Worm (Caenorhabditis elegans) whole organism, L1 larva: ENCODE measurements around the gene egl-23.

Experiments used
- C16A3.4 ChIP-seq: fragments of 150-350 bp; optimal IDR thresholded peaks from 2 replicates; lab custom pipeline; 2014; ENCODE audit warnings: missing biosample characterization, missing genetic modification characterization
- F16B12.6 ChIP-seq: fragments of 150-350 bp; optimal IDR thresholded peaks from 2 replicates; lab custom pipeline; 2014; ENCODE audit warnings: missing biosample characterization, missing genetic modification characterization
- aha-1 ChIP-seq: fragments of 150-350 bp; optimal IDR thresholded peaks from 2 replicates; lab custom pipeline; 2014; ENCODE audit warnings: missing biosample characterization, missing genetic modification characterization
- alr-1 ChIP-seq: fragments of 200-800 bp; sonication (Bioruptor generic); optimal IDR thresholded peaks from 2 replicates; lab custom pipeline; 2018; ENCODE audit warnings: borderline replicate concordance, mild to moderate bottlenecking, missing genetic modification characterization, missing compliant biosample characterization
- ama-1 ChIP-seq: fragments of 150-350 bp; optimal IDR thresholded peaks from 2 replicates; lab custom pipeline; 2014
- ceh-8 ChIP-seq: fragments of 200-800 bp; sonication (Bioruptor generic); optimal IDR thresholded peaks from 2 replicates; lab custom pipeline; 2018; ENCODE audit warnings: mild to moderate bottlenecking, missing genetic modification characterization, moderate library complexity, missing compliant biosample characterization
- ceh-82 ChIP-seq, 3 experiments: fragments of 150-350 bp in 1 of 3; sonication (generic microtip) in 2 of 3; optimal IDR thresholded peaks; 2 replicates each; lab custom pipeline; 2014 to 2017; ENCODE audit warnings: missing biosample characterization in 3 of 3, missing genetic modification characterization in 3 of 3
- dpl-1 ChIP-seq, 3 experiments: fragments of 150-350 bp in 2 of 3; sonication (generic microtip) in 1 of 3; optimal IDR thresholded peaks; 2 replicates each; lab custom pipeline; 2014 to 2017; ENCODE audit warnings: missing biosample characterization in 3 of 3, missing genetic modification characterization in 3 of 3, missing genetic modification reagents in 3 of 3
- efl-1 ChIP-seq, 4 experiments: fragments of 150-350 bp; optimal IDR thresholded peaks in 3 of 4; peaks in 1 of 4; 1 replicate in 1 of 4; 2 replicates in 3 of 4; lab custom pipeline; 2014; ENCODE audit warnings: missing biosample characterization in 2 of 4, missing genetic modification characterization in 2 of 4, missing genetic modification reagents in 2 of 4
- efl-3 ChIP-seq: fragments of 200-800 bp; sonication (Bioruptor generic); optimal IDR thresholded peaks from 2 replicates; lab custom pipeline; 2018; ENCODE audit warnings: mild to moderate bottlenecking, missing genetic modification characterization, missing compliant biosample characterization
- egl-13 ChIP-seq: sonication (generic microtip); optimal IDR thresholded peaks from 2 replicates; lab custom pipeline; 2016; ENCODE audit warnings: missing genotype, missing genetic modification reagents, missing genetic modification characterization, missing compliant biosample characterization
- elt-2 ChIP-seq: sonication (generic microtip); optimal IDR thresholded peaks from 2 replicates; lab custom pipeline; 2016; ENCODE audit warnings: missing genetic modification characterization, mild to moderate bottlenecking, inconsistent platforms, missing compliant biosample characterization, missing genetic modification reagents
- fkh-10 ChIP-seq: sonication (generic microtip); optimal IDR thresholded peaks from 2 replicates; lab custom pipeline; 2017; ENCODE audit warnings: missing biosample characterization, missing genetic modification reagents, missing genetic modification characterization
- fkh-4 ChIP-seq: sonication (generic microtip); optimal IDR thresholded peaks from 2 replicates; lab custom pipeline; 2016; ENCODE audit warnings: missing compliant biosample characterization, missing genetic modification characterization, borderline replicate concordance
- fkh-8 ChIP-seq: sonication (generic microtip); optimal IDR thresholded peaks from 2 replicates; lab custom pipeline; 2016; ENCODE audit warnings: mild to moderate bottlenecking, missing genetic modification characterization, missing compliant biosample characterization
- fos-1 ChIP-seq: fragments of 150-350 bp; optimal IDR thresholded peaks from 2 replicates; lab custom pipeline; 2014; ENCODE audit warnings: missing biosample characterization, missing genetic modification characterization
- grh-1 ChIP-seq: fragments of 200-800 bp; sonication (Bioruptor generic); IDR thresholded peaks from 2 replicates; pipeline ENCODE4 v1.3.6; 2022; ENCODE audit warnings: missing genetic modification reagents, missing genetic modification characterization, missing compliant biosample characterization
- hlh-4 ChIP-seq: sonication (generic microtip); optimal IDR thresholded peaks from 2 replicates; lab custom pipeline; 2016; ENCODE audit warnings: mild to moderate bottlenecking, missing genetic modification characterization, missing compliant biosample characterization
- hpl-2 ChIP-seq: fragments of 150-350 bp; optimal IDR thresholded peaks from 2 replicates; lab custom pipeline; 2014; ENCODE audit warnings: missing biosample characterization, missing genetic modification reagents, missing genetic modification characterization
- irx-1 ChIP-seq: sonication (generic microtip); optimal IDR thresholded peaks from 2 replicates; lab custom pipeline; 2016; ENCODE audit warnings: missing genetic modification characterization, missing compliant biosample characterization
- isw-1 ChIP-seq: fragments of 200-800 bp; sonication (Bioruptor generic); IDR thresholded peaks from 2 replicates; pipeline ENCODE4 v1.3.6; 2022; ENCODE audit warnings: missing genetic modification characterization, missing compliant biosample characterization
- lin-14 ChIP-seq: fragments of 200-800 bp; sonication (Bioruptor generic); optimal IDR thresholded peaks from 2 replicates; lab custom pipeline; 2018; ENCODE audit warnings: mild to moderate bottlenecking, missing genetic modification characterization, moderate library complexity, missing compliant biosample characterization
- lin-35 ChIP-seq, 2 experiments: fragments of 150-350 bp; optimal IDR thresholded peaks; 2 replicates each; lab custom pipeline; 2014; ENCODE audit warnings: missing biosample characterization in 2 of 2, missing genetic modification characterization in 2 of 2, missing genetic modification reagents in 2 of 2
- lin-39 ChIP-seq: fragments of 150-350 bp; optimal IDR thresholded peaks from 2 replicates; lab custom pipeline; 2014; ENCODE audit warnings: missing biosample characterization, missing genetic modification reagents, missing genetic modification characterization
- lir-3 ChIP-seq: sonication (generic microtip); optimal IDR thresholded peaks from 2 replicates; lab custom pipeline; 2016; ENCODE audit warnings: mild to moderate bottlenecking, missing genetic modification characterization, moderate library complexity, missing compliant biosample characterization; ENCODE audit not compliant: poor library complexity
- lsy-2 ChIP-seq, 2 experiments: fragments of 150-350 bp; optimal IDR thresholded peaks; 2 replicates each; lab custom pipeline; 2014; ENCODE audit warnings: missing biosample characterization in 2 of 2, missing genetic modification characterization in 2 of 2
- mab-9 ChIP-seq: fragments of 200-800 bp; sonication (Bioruptor generic); IDR thresholded peaks from 2 replicates; pipeline ENCODE4 v1.3.6; 2022; ENCODE audit warnings: missing genetic modification reagents, missing genetic modification characterization, missing compliant biosample characterization
- mdl-1 ChIP-seq, 2 experiments: fragments of 150-350 bp; optimal IDR thresholded peaks; 2 replicates each; lab custom pipeline; 2014 to 2017; ENCODE audit warnings: missing biosample characterization in 2 of 2, missing genetic modification characterization in 2 of 2, inconsistent platforms in 1 of 2
- nhr-11 ChIP-seq: fragments of 150-350 bp; optimal IDR thresholded peaks from 2 replicates; lab custom pipeline; 2014; ENCODE audit warnings: missing biosample characterization, missing genetic modification characterization
- nhr-12 ChIP-seq: sonication (generic microtip); optimal IDR thresholded peaks from 2 replicates; lab custom pipeline; 2017; ENCODE audit warnings: missing biosample characterization, missing genetic modification characterization
- nhr-19 ChIP-seq: fragments of 200-800 bp; sonication (Bioruptor generic); conservative IDR thresholded peaks from 2 replicates; pipeline ENCODE4 v1.3.6; 2022; ENCODE audit warnings: missing genetic modification characterization, missing compliant biosample characterization
- nhr-47 ChIP-seq: sonication (generic microtip); optimal IDR thresholded peaks from 2 replicates; lab custom pipeline; 2016; ENCODE audit warnings: mild to moderate bottlenecking, missing genetic modification characterization, moderate library complexity, missing compliant biosample characterization
- nhr-71 ChIP-seq: sonication (generic microtip); optimal IDR thresholded peaks from 2 replicates; lab custom pipeline; 2016; ENCODE audit warnings: mild to moderate bottlenecking, missing genetic modification characterization, moderate library complexity, missing compliant biosample characterization
- nhr-77 ChIP-seq: fragments of 150-350 bp; optimal IDR thresholded peaks from 2 replicates; lab custom pipeline; 2014; ENCODE audit warnings: missing biosample characterization, missing genetic modification characterization
- nhr-85 ChIP-seq: sonication (generic microtip); peaks from one replicate; lab custom pipeline; 2016; ENCODE audit warnings: missing genetic modification characterization, inconsistent platforms, missing compliant biosample characterization
- pax-3 ChIP-seq: fragments of 200-800 bp; sonication (Bioruptor generic); optimal IDR thresholded peaks from 2 replicates; lab custom pipeline; 2018; ENCODE audit warnings: mild to moderate bottlenecking, missing genetic modification characterization, moderate library complexity, missing compliant biosample characterization
- pqm-1 ChIP-seq: sonication (generic microtip); optimal IDR thresholded peaks from 3 replicates; lab custom pipeline; 2017; ENCODE audit warnings: missing biosample characterization, missing genetic modification characterization
- skn-1 ChIP-seq: fragments of 150-350 bp; optimal IDR thresholded peaks from 2 replicates; lab custom pipeline; 2014; ENCODE audit warnings: missing biosample characterization, missing genetic modification characterization
- sox-4 ChIP-seq: sonication (generic microtip); optimal IDR thresholded peaks from 2 replicates; lab custom pipeline; 2016; ENCODE audit warnings: missing genetic modification characterization, missing compliant biosample characterization
- swsn-7 ChIP-seq: sonication (generic microtip); optimal IDR thresholded peaks from 2 replicates; lab custom pipeline; 2016; ENCODE audit warnings: missing genetic modification characterization, missing compliant biosample characterization
- tlp-1 ChIP-seq: fragments of 150-350 bp; optimal IDR thresholded peaks from 2 replicates; lab custom pipeline; 2014; ENCODE audit warnings: missing biosample characterization, missing genetic modification characterization
- unc-30 ChIP-seq: sonication (generic microtip); optimal IDR thresholded peaks from 2 replicates; lab custom pipeline; 2017; ENCODE audit warnings: missing biosample characterization, missing genetic modification characterization
- unc-62 ChIP-seq: fragments of 150-350 bp; optimal IDR thresholded peaks from 2 replicates; lab custom pipeline; 2014; ENCODE audit warnings: missing biosample characterization, missing genetic modification reagents, missing genetic modification characterization
- unc-86 ChIP-seq: sonication (generic microtip); optimal IDR thresholded peaks from 2 replicates; lab custom pipeline; 2016; ENCODE audit warnings: missing genetic modification characterization, missing compliant biosample characterization
- zag-1 ChIP-seq: fragments of 150-350 bp; optimal IDR thresholded peaks from 2 replicates; lab custom pipeline; 2014; ENCODE audit warnings: missing biosample characterization, missing genetic modification characterization
- ztf-11 ChIP-seq, 2 experiments: sonication (generic microtip); optimal IDR thresholded peaks; 2 replicates each; lab custom pipeline; 2016 to 2017; ENCODE audit warnings: missing genetic modification characterization in 2 of 2, missing biosample characterization in 1 of 2, missing compliant biosample characterization in 1 of 2

Gene egl-23

ce11 chrIV:14019883-14020282, 31.0 kb downstream of the egl-23 start, which contains the start of the genes irld-56 and irld-55:
irld-56 (minus strand) TSS chrIV:14019983.
irld-55 (plus strand) TSS chrIV:14020198.
- TF ChIP-seq efl-3 (GFP tag; lab: Kevin White, UChicago) (no peak), nhr-77 (tag; lab: Kevin White, UChicago) (no peak), grh-1 (no peak), fkh-8 (tag; lab: Kevin White, UChicago) (no peak), lir-3 (no peak), mdl-1 (tag; optimal IDR thresholded peaks at IDR 0.05; lab: Kevin White, UChicago) (no peak), fkh-10 (no peak), skn-1 (tag; lab: Kevin White, UChicago) (no peak), nhr-12 (tag; lab: Kevin White, UChicago) (no peak), aha-1 (tag; lab: Kevin White, UChicago) (no peak), alr-1 (tag; lab: Kevin White, UChicago) (no peak)
- TF ChIP-seq, all 84 proteins: peak for 0

ce11 chrIV:14032620-14033501, 44.0 kb downstream of the egl-23 start:
- TF ChIP-seq elt-2 (peak; percentile 49), lsy-2 (tag; optimal IDR thresholded peaks at IDR 0.05; lab: Kevin White, UChicago) (peak; percentile 66 to 81), nhr-77 (tag; lab: Kevin White, UChicago) (no peak), ceh-8 (GFP tag; lab: Kevin White, UChicago) (no peak), lin-39 (tag; lab: Kevin White, UChicago) (no peak), nhr-71 (tag; lab: Kevin White, UChicago) (peak; percentile 96), mab-9 (GFP tag; lab: Robert Waterston, UW) (peak; percentile 84), aha-1 (tag; lab: Kevin White, UChicago) (peak; percentile 66), unc-62 (GFP tag; lab: Kevin White, UChicago) (no peak), pax-3 (peak; percentile 78), pqm-1 (tag; lab: Kevin White, UChicago) (no peak), irx-1 (tag; lab: Kevin White, UChicago) (peak; percentile 8), egl-13 (peak; percentile 91), nhr-11 (tag; lab: Kevin White, UChicago) (peak; percentile 44), lir-3 (peak; percentile 67), tlp-1 (no peak), fkh-10 (peak; percentile 73), lin-14 (peak; percentile 66), skn-1 (tag; lab: Kevin White, UChicago) (peak; percentile 51), unc-30 (tag; lab: Kevin White, UChicago) (peak; percentile 60), hlh-4 (tag; lab: Kevin White, UChicago) (no peak), C16A3.4 (tag; lab: Kevin White, UChicago) (no peak), ama-1 (lab: Kevin White, UChicago) (peak; percentile 33), nhr-47 (tag; lab: Kevin White, UChicago) (peak; percentile 92), dpl-1 (GFP tag; optimal IDR thresholded peaks at IDR 0.05; lab: Kevin White, UChicago) (peak; percentile 19 to 58 (median 50)), fkh-8 (tag; lab: Kevin White, UChicago) (peak; percentile 73), lin-35 (GFP tag; optimal IDR thresholded peaks at IDR 0.05; lab: Kevin White, UChicago) (peak; percentile 32 to 63), sox-4 (tag; lab: Kevin White, UChicago) (peak; percentile 74), fos-1 (tag; lab: Kevin White, UChicago) (peak; percentile 17), ztf-11 (tag; optimal IDR thresholded peaks at IDR 0.05; lab: Kevin White, UChicago) (peak in 1 of 2 experiments; percentile 81), ceh-82 (tag; optimal IDR thresholded peaks at IDR 0.05; lab: Kevin White, UChicago) (peak; percentile 44 to 75 (median 72)), nhr-19 (GFP tag; lab: Robert Waterston, UW) (peak; percentile 78), nhr-85 (tag; lab: Kevin White, UChicago) (peak; percentile 95), zag-1 (tag; lab: Kevin White, UChicago) (peak; percentile 34), isw-1 (GFP tag; lab: Robert Waterston, UW) (peak; percentile 59), swsn-7 (tag; lab: Kevin White, UChicago) (peak; percentile 86), efl-1 (optimal IDR thresholded peaks at IDR 0.05; lab: Kevin White, UChicago) (peak; percentile 72 to 83), efl-1 (GFP tag; optimal IDR thresholded peaks at IDR 0.05 in 1 of 2; lab: Kevin White, UChicago) (peak; percentile 51 to 94), hpl-2 (GFP tag; lab: Kevin White, UChicago) (no peak), mdl-1 (tag; optimal IDR thresholded peaks at IDR 0.05; lab: Kevin White, UChicago) (peak; percentile 13 to 18), unc-86 (tag; lab: Kevin White, UChicago) (peak; percentile 97), efl-3 (GFP tag; lab: Kevin White, UChicago) (no peak), F16B12.6 (tag; lab: Kevin White, UChicago) (no peak), fkh-4 (peak; percentile 64), alr-1 (tag; lab: Kevin White, UChicago) (no peak)
